Fruit fly (Drosophila melanogaster): ENCODE data around the gene CG33116.
A peak's percentile ranks its signal among the peaks of the same experiment; 100 is the strongest.

The CG33116 gene

DNA sequence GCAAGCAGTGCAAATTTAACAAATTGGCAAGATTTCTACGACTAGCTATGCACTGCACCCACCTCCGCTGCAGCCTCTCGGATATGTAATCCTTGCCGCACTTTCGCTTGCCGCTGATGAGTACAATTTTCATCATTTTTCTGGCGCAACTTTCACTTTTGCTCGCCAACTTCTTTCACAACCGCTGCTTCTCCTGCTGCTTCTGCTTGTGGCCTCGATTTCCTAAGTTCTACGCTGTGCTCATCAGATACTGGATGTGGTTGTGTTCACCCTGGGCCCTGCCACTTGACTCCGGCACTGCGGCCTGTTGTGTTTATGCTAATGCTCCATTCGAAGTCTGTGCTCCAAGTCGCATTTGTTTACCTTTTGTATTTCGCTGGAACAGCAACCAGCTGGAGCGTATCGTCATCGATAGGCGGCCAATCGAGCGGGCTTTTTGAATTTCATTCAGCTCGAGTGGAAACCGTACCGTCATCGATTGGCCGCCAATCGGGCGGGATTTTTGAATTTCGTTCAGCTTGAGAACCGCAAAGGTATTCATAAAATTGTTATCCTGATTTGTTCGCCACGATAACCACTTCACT lies 46.8 kb downstream of the CG33116 start, which contains the start of gene Pmvk (continued):
- TF ChIP-seq hkb (optimal IDR thresholded peaks at IDR 0.05) (no peak), hkb (GFP tag; IDR thresholded peaks at IDR 0.05) (no peak), Doc2 (GFP tag; IDR thresholded peaks at IDR 0.05) (no peak), kah (GFP tag; optimal IDR thresholded peaks at IDR 0.05) (peak; percentile 1), Lim3 (GFP tag; IDR thresholded peaks at IDR 0.05) (no peak), CG34224 (GFP tag; IDR thresholded peaks at IDR 0.05; ENCODE audit: partially characterized antibody) (peak; percentile 88), BEAF-32 (GFP tag; optimal IDR thresholded peaks at IDR 0.05) (peak; percentile 50), trem (tag; optimal IDR thresholded peaks at IDR 0.05) (peak; percentile 69), knrl (GFP tag; IDR thresholded peaks at IDR 0.05; ENCODE audit: partially characterized antibody) (peak; percentile 46; the same call in 2 of the 3 replicates), Bgb (GFP tag; IDR thresholded peaks at IDR 0.05; ENCODE audit: partially characterized antibody) (peak; percentile 90), CG17829 (tag; optimal IDR thresholded peaks at IDR 0.05) (peak; percentile 39), fu2 (GFP tag; optimal IDR thresholded peaks at IDR 0.05) (no peak), chinmo (GFP tag; IDR thresholded peaks at IDR 0.05; ENCODE audit: partially characterized antibody) (peak; percentile 92; the same call in 3 of the 4 replicates), NK7.1 (GFP tag; optimal IDR thresholded peaks at IDR 0.05) (no peak), Doc3 (GFP tag; IDR thresholded peaks at IDR 0.05; ENCODE audit: partially characterized antibody) (peak; percentile 65), CG12155 (GFP tag; optimal IDR thresholded peaks at IDR 0.05) (no peak), Opbp (GFP tag; IDR thresholded peaks at IDR 0.05; ENCODE audit: partially characterized antibody) (peak; percentile 89; the same call in 2 of the 3 replicates), HLH3B (GFP tag; IDR thresholded peaks at IDR 0.05) (no peak), inv (GFP tag; IDR thresholded peaks at IDR 0.05; ENCODE audit: partially characterized antibody) (peak; percentile 59), CG16813 (GFP tag; IDR thresholded peaks at IDR 0.05; ENCODE audit: partially characterized antibody) (peak; percentile 75; the same call in 2 of the 3 replicates), nerfin-2 (GFP tag; IDR thresholded peaks at IDR 0.05; ENCODE audit: partially characterized antibody) (peak; percentile 98), ci (GFP tag; IDR thresholded peaks at IDR 0.05) (peak; percentile 39; the same call in 1 of the 3 replicates), HLH4C (GFP tag; IDR thresholded peaks at IDR 0.05; ENCODE audit: partially characterized antibody) (peak; percentile 97), wek (GFP tag; optimal IDR thresholded peaks at IDR 0.05) (no peak), ara (GFP tag; IDR thresholded peaks at IDR 0.05) (no peak), CG43689 (GFP tag; IDR thresholded peaks at IDR 0.05) (no peak), CG8359 (GFP tag; optimal IDR thresholded peaks at IDR 0.05; ENCODE audit: borderline replicate concordance) (no peak), CG9797 (GFP tag; optimal IDR thresholded peaks at IDR 0.05) (peak; percentile 45), Oaz (GFP tag; IDR thresholded peaks at IDR 0.05) (no peak), Myb (GFP tag; optimal IDR thresholded peaks at IDR 0.05) (no peak), CG15514 (GFP tag; optimal IDR thresholded peaks at IDR 0.05) (peak; percentile 88), CG14965 (GFP tag; optimal IDR thresholded peaks at IDR 0.05; ENCODE audit: borderline replicate concordance) (no peak), Scr (GFP tag; IDR thresholded peaks at IDR 0.05; ENCODE audit: partially characterized antibody) (peak; percentile 79), hbn (GFP tag; IDR thresholded peaks at IDR 0.05; ENCODE audit: partially characterized antibody) (peak; percentile 72)

DNA sequence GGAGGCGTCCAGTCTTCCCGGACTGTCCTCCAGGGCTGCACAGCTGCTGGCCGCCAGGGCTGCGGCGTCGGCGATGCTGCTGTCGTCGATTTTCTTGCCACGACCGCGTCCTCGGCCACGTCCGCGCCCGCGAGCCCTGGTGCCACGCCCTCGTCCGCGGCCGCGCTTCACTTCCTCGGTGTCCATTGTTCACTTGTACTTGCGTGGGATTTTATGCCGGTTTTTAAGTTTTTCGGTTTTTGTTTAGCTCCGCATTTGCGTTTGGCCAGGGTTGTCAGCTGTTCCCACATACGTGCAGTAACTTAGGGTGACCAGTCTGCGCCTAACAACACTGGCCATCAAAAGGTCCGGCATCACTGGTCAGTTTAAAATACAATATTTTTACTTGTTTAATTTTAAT lies 48.9 kb downstream of the CG33116 start, which contains the start of gene Hakai:
Hakai (minus strand) TSS at position 290 of the 400 bp plus-strand sequence.
- peak; percentile 62; the same call in 3 of the 4 replicates for TF ChIP-seq Dll (GFP tag; IDR thresholded peaks at IDR 0.05; ENCODE audit: partially characterized antibody)
- TF ChIP-seq CG14014 (GFP tag; IDR thresholded peaks at IDR 0.05): peak; percentile 61; the same call in 1 of the 2 replicates
- 0 out of 2 replicates have a peak, but pooled peaks have one; percentile 33 for TF ChIP-seq bbx (GFP tag; IDR thresholded peaks at IDR 0.05; ENCODE audit: partially characterized antibody)
- TF ChIP-seq trem (tag; optimal IDR thresholded peaks at IDR 0.05): peak; percentile 70
- peak; percentile 71; the same call in 1 of the 3 replicates for TF ChIP-seq CG34422 (GFP tag; IDR thresholded peaks at IDR 0.05)
- peak; percentile 71 for TF ChIP-seq CG12659 (GFP tag; optimal IDR thresholded peaks at IDR 0.05)
- TF ChIP-seq NFAT (GFP tag; IDR thresholded peaks at IDR 0.05): peak; percentile 72
- peak; percentile 62; the same call in 1 of the 2 replicates for TF ChIP-seq cas (GFP tag; IDR thresholded peaks at IDR 0.05)
- peak; percentile 70 for TF ChIP-seq pnt (GFP tag; optimal IDR thresholded peaks at IDR 0.05)
- peak; percentile 33; the same call in 1 of the 3 replicates for TF ChIP-seq CG11560 (tag; IDR thresholded peaks at IDR 0.05)
- peak; percentile 1 for TF ChIP-seq CG11723 (GFP tag; optimal IDR thresholded peaks at IDR 0.05)
- 0 out of 3 replicates have a peak, but pooled peaks have one; percentile 49 for TF ChIP-seq so (GFP tag; IDR thresholded peaks at IDR 0.05)
- TF ChIP-seq sug (tag; optimal IDR thresholded peaks at IDR 0.05): peak; percentile 63
- peak; percentile 30 for TF ChIP-seq Hr3 (GFP tag; optimal IDR thresholded peaks at IDR 0.05)
- no peak for TF ChIP-seq sim (GFP tag; IDR thresholded peaks at IDR 0.05)
- TF ChIP-seq HmgZ (tag; optimal IDR thresholded peaks at IDR 0.05): peak; percentile 57
